Fruit fly (Drosophila melanogaster): ENCODE results near the gene btd.

dm6 chrX:9742084-9742483 is 48.1 kb downstream of the btd start:
- TF ChIP-seq CG7745 (tag; optimal IDR thresholded peaks at IDR 0.05) (no peak), CG4707 (GFP tag; optimal IDR thresholded peaks at IDR 0.05) (no peak), Atf6 (GFP tag; IDR thresholded peaks at IDR 0.05) (no peak), CG30020 (tag; optimal IDR thresholded peaks at IDR 0.05) (no peak), CG4328 (GFP tag; optimal IDR thresholded peaks at IDR 0.05) (no peak), lilli (GFP tag; optimal IDR thresholded peaks at IDR 0.05) (no peak), hkb (optimal IDR thresholded peaks at IDR 0.05) (no peak), hkb (GFP tag; IDR thresholded peaks at IDR 0.05) (no peak), Gug (GFP tag; IDR thresholded peaks at IDR 0.05) (no peak), corto (GFP tag; optimal IDR thresholded peaks at IDR 0.05) (no peak)
